Worm (Caenorhabditis elegans): ENCODE measurements around the gene srlf-33.

DNA sequence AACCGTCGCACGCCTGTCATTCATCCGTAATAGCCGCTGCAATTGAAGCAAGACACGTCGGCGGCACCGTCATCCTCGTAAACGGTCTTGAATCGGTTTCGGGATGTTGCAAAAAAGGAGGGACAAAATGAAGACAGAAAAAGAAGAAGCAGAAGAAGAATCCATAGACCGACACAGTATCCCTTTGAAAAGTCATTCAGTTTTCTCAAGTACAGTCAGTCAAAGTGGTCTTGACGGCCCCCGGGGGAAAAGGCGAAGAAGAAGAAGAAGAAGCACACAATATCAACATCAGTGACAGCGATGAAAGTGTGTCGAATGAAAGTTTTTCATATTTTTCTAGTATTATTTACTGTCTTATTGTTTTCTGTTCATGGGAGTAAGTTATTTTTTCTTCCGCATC lies 47.0 kb downstream of the srlf-33 start, which contains the start of gene cutl-27:
- TF ChIP-seq ccch-3 (GFP tag; optimal IDR thresholded peaks at IDR 0.05): no peak
- TF ChIP-seq efl-1 (GFP tag; optimal IDR thresholded peaks at IDR 0.05): no peak
- TF ChIP-seq unc-62 (GFP tag; optimal IDR thresholded peaks at IDR 0.05): no peak
